Fruit fly (Drosophila melanogaster) whole organism, embryonic: ENCODE results near the gene PhKgamma.
A peak's percentile ranks its signal among the peaks of the same experiment; 100 is the strongest.

ENCODE experiments used
- Aef1 ChIP-seq: fragments of 200-800 bp; sonication (Bioruptor generic); IDR thresholded peaks from 3 replicates; pipeline ENCODE4 v1.3.6; 2022; ENCODE audit warnings: missing biosample characterization, missing genetic modification characterization
- C15 ChIP-seq: fragments of 200-800 bp; sonication (Bioruptor generic); IDR thresholded peaks from 3 replicates; pipeline ENCODE4 v1.3.6; 2022; ENCODE audit warnings: missing biosample characterization, missing genetic modification characterization
- CG10147 ChIP-seq: fragments of 200-800 bp; sonication (Bioruptor generic); optimal IDR thresholded peaks from 2 replicates; lab custom pipeline; 2019; ENCODE audit warnings: missing biosample characterization, mild to moderate bottlenecking, missing genetic modification characterization, moderate library complexity
- CG1233 ChIP-seq: fragments of 200-800 bp; sonication (Bioruptor generic); optimal IDR thresholded peaks from 4 replicates; lab custom pipeline; 2018; ENCODE audit warnings: missing biosample characterization, mild to moderate bottlenecking, missing genetic modification characterization
- CG13287 ChIP-seq: fragments of 200-800 bp; sonication (Bioruptor generic); IDR thresholded peaks from 2 replicates; pipeline ENCODE4 v1.3.6; 2022; ENCODE audit warnings: missing biosample characterization, missing genetic modification characterization; ENCODE audit not compliant: partially characterized antibody
- CG13624 ChIP-seq: fragments of 200-800 bp; sonication (Bioruptor generic); optimal IDR thresholded peaks from 2 replicates; lab custom pipeline; 2016; ENCODE audit warnings: missing biosample characterization, missing genetic modification characterization
- CG14710 ChIP-seq: fragments of 200-800 bp; sonication (Bioruptor generic); optimal IDR thresholded peaks from 3 replicates; lab custom pipeline; 2019; ENCODE audit warnings: missing biosample characterization, mild to moderate bottlenecking, missing genetic modification characterization, moderate library complexity
- CG17568 ChIP-seq: fragments of 200-800 bp; sonication (Bioruptor generic); optimal IDR thresholded peaks from 2 replicates; lab custom pipeline; 2018; ENCODE audit warnings: missing biosample characterization, mild to moderate bottlenecking, missing genetic modification characterization, moderate library complexity
- CG1832 ChIP-seq: fragments of 200-800 bp; sonication (Bioruptor generic); optimal IDR thresholded peaks from 2 replicates; lab custom pipeline; 2017; ENCODE audit warnings: missing biosample characterization, mild to moderate bottlenecking, missing genetic modification characterization, inconsistent platforms
- CG2120 ChIP-seq: fragments of 200-800 bp; sonication (Bioruptor generic); optimal IDR thresholded peaks from 3 replicates; lab custom pipeline; 2016; ENCODE audit warnings: missing biosample characterization, missing genetic modification characterization
- CG34376 ChIP-seq: fragments of 200-800 bp; sonication (Bioruptor generic); optimal IDR thresholded peaks from 2 replicates; lab custom pipeline; 2018; ENCODE audit warnings: missing biosample characterization, mild to moderate bottlenecking, missing genetic modification characterization
- CG7556 ChIP-seq: fragments of 200-800 bp; sonication (Bioruptor generic); optimal IDR thresholded peaks from 2 replicates; lab custom pipeline; 2017; ENCODE audit warnings: missing biosample characterization, mild to moderate bottlenecking, missing genetic modification characterization
- CG8290 ChIP-seq, 3 experiments: fragments of 200-800 bp; sonication (Bioruptor generic); optimal IDR thresholded peaks; 2 replicates each; lab custom pipeline; 2016 to 2019; ENCODE audit warnings: missing biosample characterization in 3 of 3, missing genetic modification characterization in 3 of 3, mild to moderate bottlenecking in 2 of 3, moderate library complexity in 1 of 3
- CG8478 ChIP-seq: fragments of >200 bp; optimal IDR thresholded peaks from 2 replicates; lab custom pipeline; 2018
- CG9609 ChIP-seq: fragments of 200-800 bp; sonication (Bioruptor generic); optimal IDR thresholded peaks from 3 replicates; lab custom pipeline; 2016; ENCODE audit warnings: missing biosample characterization, missing genetic modification characterization
- CoRest ChIP-seq: fragments of 200-800 bp; sonication (Bioruptor generic); optimal IDR thresholded peaks from 3 replicates; lab custom pipeline; 2018; ENCODE audit warnings: missing biosample characterization, mild to moderate bottlenecking, missing genetic modification characterization, moderate library complexity
- CrebB ChIP-seq: fragments of 200-800 bp; sonication (Bioruptor generic); optimal IDR thresholded peaks from 3 replicates; lab custom pipeline; 2018; ENCODE audit warnings: missing biosample characterization, mild to moderate bottlenecking, missing genetic modification characterization
- Dip3 ChIP-seq: fragments of 200-800 bp; sonication (Bioruptor generic); optimal IDR thresholded peaks from 3 replicates; lab custom pipeline; 2016; ENCODE audit warnings: missing biosample characterization, missing genetic modification characterization
- Dref ChIP-seq: fragments of 200-800 bp; sonication (Bioruptor generic); IDR thresholded peaks from 2 replicates; pipeline ENCODE4 v1.3.6; 2022; ENCODE audit warnings: missing biosample characterization, missing genetic modification characterization
- Fer1 ChIP-seq: fragments of 200-800 bp; sonication (Bioruptor generic); optimal IDR thresholded peaks from 2 replicates; lab custom pipeline; 2017; ENCODE audit warnings: missing biosample characterization, mild to moderate bottlenecking, missing genetic modification characterization
- HLHmδ ChIP-seq: fragments of 200-800 bp; sonication (Bioruptor generic); optimal IDR thresholded peaks from 2 replicates; lab custom pipeline; 2018; ENCODE audit warnings: missing biosample characterization, mild to moderate bottlenecking, missing genetic modification characterization, moderate library complexity
- Hand ChIP-seq: fragments of 200-800 bp; sonication (Bioruptor generic); optimal IDR thresholded peaks from 2 replicates; lab custom pipeline; 2017; ENCODE audit warnings: mild to moderate bottlenecking, missing biosample characterization, missing genetic modification reagents, missing genetic modification characterization
- Mad ChIP-seq: fragments of 200-800 bp; sonication (Bioruptor generic); optimal IDR thresholded peaks from 2 replicates; lab custom pipeline; 2016; ENCODE audit warnings: missing biosample characterization, missing genetic modification characterization
- Med ChIP-seq: fragments of 200-800 bp; sonication (Bioruptor generic); peaks from one replicate; lab custom pipeline; 2016; ENCODE audit warnings: missing biosample characterization, missing genetic modification characterization, mild to moderate bottlenecking, inconsistent platforms, moderate library complexity
- Nf-YB ChIP-seq: fragments of 200-800 bp; sonication (Bioruptor generic); optimal IDR thresholded peaks from 3 replicates; lab custom pipeline; 2019; ENCODE audit warnings: missing biosample characterization, mild to moderate bottlenecking, missing genetic modification characterization, moderate library complexity
- PHDP ChIP-seq: fragments of 200-800 bp; sonication (Bioruptor generic); optimal IDR thresholded peaks from 3 replicates; lab custom pipeline; 2018; ENCODE audit warnings: missing biosample characterization, mild to moderate bottlenecking, missing genetic modification characterization, moderate library complexity
- Trl ChIP-seq, 3 experiments: fragments of >200 bp in 2 of 3; fragments of 200-800 bp in 1 of 3; sonication (Bioruptor generic) in 1 of 3; optimal IDR thresholded peaks; 2 replicates in 1 of 3; 3 replicates in 2 of 3; lab custom pipeline; 2016 to 2017; ENCODE audit warnings: missing biosample characterization in 1 of 3, missing genetic modification characterization in 1 of 3
- Xrp1 ChIP-seq: fragments of 200-800 bp; sonication (Bioruptor generic); IDR thresholded peaks from 2 replicates; pipeline ENCODE4 v1.3.6; 2022; ENCODE audit warnings: missing biosample characterization, missing genetic modification characterization
- ac ChIP-seq: fragments of 200-800 bp; sonication (Bioruptor generic); optimal IDR thresholded peaks from 3 replicates; lab custom pipeline; 2017; ENCODE audit warnings: missing biosample characterization, mild to moderate bottlenecking, missing genetic modification characterization
- chn ChIP-seq: fragments of 200-800 bp; sonication (Bioruptor generic); optimal IDR thresholded peaks from 2 replicates; lab custom pipeline; 2016; ENCODE audit warnings: missing biosample characterization, missing genetic modification characterization
- crp ChIP-seq, 2 experiments: fragments of 200-800 bp; sonication (Bioruptor generic); optimal IDR thresholded peaks; 2 replicates in 1 of 2; 3 replicates in 1 of 2; lab custom pipeline; 2017; ENCODE audit warnings: missing biosample characterization in 2 of 2, missing genetic modification characterization in 2 of 2, mild to moderate bottlenecking in 1 of 2, moderate library complexity in 1 of 2
- dimm ChIP-seq: fragments of 200-800 bp; sonication (Bioruptor generic); IDR thresholded peaks from 2 replicates; pipeline ENCODE4 v1.3.6; 2022; ENCODE audit warnings: missing biosample characterization, missing genetic modification characterization
- fd3F ChIP-seq: fragments of 200-800 bp; sonication (Bioruptor generic); optimal IDR thresholded peaks from 2 replicates; lab custom pipeline; 2018; ENCODE audit warnings: missing biosample characterization, mild to moderate bottlenecking, missing genetic modification characterization, moderate library complexity
- gem ChIP-seq: fragments of 200-800 bp; sonication (Bioruptor generic); optimal IDR thresholded peaks from 2 replicates; lab custom pipeline; 2019; ENCODE audit warnings: missing biosample characterization, mild to moderate bottlenecking, missing genetic modification characterization, moderate library complexity
- grau ChIP-seq: fragments of 200-800 bp; optimal IDR thresholded peaks from 3 replicates; lab custom pipeline; 2019; ENCODE audit warnings: missing biosample characterization, mild to moderate bottlenecking, missing genetic modification characterization, moderate library complexity
- hth ChIP-seq: fragments of >200 bp; optimal IDR thresholded peaks from 2 replicates; lab custom pipeline; 2017; ENCODE audit warnings: inconsistent platforms
- inv ChIP-seq: fragments of 200-800 bp; sonication (Bioruptor generic); IDR thresholded peaks from 2 replicates; pipeline ENCODE4 v1.3.6; 2022; ENCODE audit warnings: missing biosample characterization, missing genetic modification characterization; ENCODE audit not compliant: partially characterized antibody
- kni ChIP-seq: fragments of 200-800 bp; sonication (Bioruptor generic); optimal IDR thresholded peaks from 3 replicates; lab custom pipeline; 2017; ENCODE audit warnings: mild to moderate bottlenecking, missing biosample characterization, missing genetic modification reagents, missing genetic modification characterization
- lbe ChIP-seq: fragments of 200-800 bp; sonication (Bioruptor generic); optimal IDR thresholded peaks from 2 replicates; lab custom pipeline; 2016; ENCODE audit warnings: missing biosample characterization, mild to moderate bottlenecking, missing genetic modification characterization
- mld ChIP-seq: fragments of 200-800 bp; sonication (Bioruptor generic); IDR thresholded peaks from 3 replicates; pipeline ENCODE4 v1.3.6; 2022; ENCODE audit warnings: missing biosample characterization, missing genetic modification characterization; ENCODE audit not compliant: partially characterized antibody
- nerfin-2 ChIP-seq: fragments of 200-800 bp; sonication (Bioruptor generic); IDR thresholded peaks from 2 replicates; pipeline ENCODE4 v1.3.6; 2022; ENCODE audit warnings: missing biosample characterization, missing genetic modification characterization; ENCODE audit not compliant: partially characterized antibody
- otp ChIP-seq: fragments of 200-800 bp; sonication (Bioruptor generic); IDR thresholded peaks from 3 replicates; pipeline ENCODE4, ENCODE4 v1.3.6; 2022; ENCODE audit warnings: missing biosample characterization, missing genetic modification characterization
- slp2 ChIP-seq: fragments of 200-800 bp; sonication (Bioruptor generic); optimal IDR thresholded peaks from 2 replicates; lab custom pipeline; 2016; ENCODE audit warnings: missing biosample characterization, missing genetic modification characterization
- sna ChIP-seq: fragments of 200-800 bp; sonication (Bioruptor generic); IDR thresholded peaks from 2 replicates; pipeline ENCODE4 v1.3.6; 2022; ENCODE audit warnings: missing biosample characterization, missing genetic modification characterization; ENCODE audit not compliant: partially characterized antibody
- sob ChIP-seq: fragments of 200-800 bp; sonication (Bioruptor generic); IDR thresholded peaks from 2 replicates; pipeline ENCODE4 v1.3.6; 2022; ENCODE audit warnings: missing biosample characterization, missing genetic modification characterization
- tna ChIP-seq: fragments of 200-800 bp; sonication (Bioruptor generic); IDR thresholded peaks from 2 replicates; pipeline ENCODE4 v1.3.6; 2022; ENCODE audit warnings: missing biosample characterization, missing genetic modification characterization; ENCODE audit not compliant: partially characterized antibody
- zen ChIP-seq: fragments of 200-800 bp; sonication (Bioruptor generic); optimal IDR thresholded peaks from 3 replicates; lab custom pipeline; 2018; ENCODE audit warnings: missing biosample characterization, mild to moderate bottlenecking, missing genetic modification characterization, moderate library complexity

The PhKgamma gene

DNA sequence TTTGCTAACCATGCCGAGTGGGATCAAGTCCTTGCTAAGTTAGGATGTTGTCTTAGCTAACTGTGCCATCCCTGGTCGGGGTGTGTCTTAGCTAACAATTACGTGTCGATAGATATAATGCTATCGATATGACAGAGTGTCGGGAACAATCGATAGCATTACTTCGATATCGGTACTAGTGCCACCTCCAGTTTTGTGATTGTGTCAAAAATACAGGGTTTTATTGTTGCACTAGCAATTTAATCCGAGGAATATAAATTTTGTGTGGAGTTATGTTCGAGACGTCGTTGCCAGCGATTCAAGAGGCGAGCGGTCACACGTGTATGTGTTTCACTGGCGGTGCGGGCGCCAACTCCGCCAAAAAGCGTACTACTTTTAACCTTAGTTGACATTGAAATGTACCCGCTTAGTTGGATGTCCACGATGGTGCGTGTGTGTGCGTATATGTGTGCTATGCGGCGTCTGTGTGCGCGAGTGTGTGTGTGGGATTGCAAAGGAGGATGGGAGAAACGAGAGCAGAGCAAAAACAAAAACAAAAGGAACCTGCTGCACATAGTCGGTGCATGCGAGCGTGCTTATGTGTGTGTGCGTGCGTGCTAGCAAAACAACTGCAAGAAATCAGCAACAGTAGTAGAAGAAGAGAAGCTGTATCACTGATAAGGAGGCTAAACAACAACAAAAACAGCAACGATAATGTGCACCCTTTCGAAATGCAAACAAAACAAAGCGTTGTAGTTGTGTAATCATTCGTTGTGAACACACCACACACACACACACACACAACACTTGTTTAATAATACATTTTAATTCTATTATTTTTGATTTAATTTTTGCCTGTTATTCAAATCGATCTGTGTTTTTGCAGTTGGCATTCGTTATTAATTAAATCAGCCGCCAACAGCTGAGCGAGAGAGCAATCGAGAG is at the start of gene PhKgamma:
Gene PhKgamma (plus strand): TSS at position 179 of the 924 bp plus-strand sequence.
- TF ChIP-seq CG17568 (GFP tag; lab: Kevin White, UChicago) (no peak), CG34376 (GFP tag; lab: Kevin White, UChicago) (peak; percentile 60), Dip3 (GFP tag; lab: Kevin White, UChicago) (peak; percentile 8), Xrp1 (GFP tag; lab: Robert Waterston, UW) (no peak), CG1233 (no peak), PHDP (tag; lab: Kevin White, UChicago) (peak; percentile 11), crp (GFP tag; optimal IDR thresholded peaks at IDR 0.05; lab: Kevin White, UChicago) (no peak), CG8478 (lab: Kevin White, UChicago) (peak; percentile 59), gem (tag; lab: Kevin White, UChicago) (peak; percentile 21), CoRest (peak; percentile 29), hth (lab: Kevin White, UChicago) (no peak), CG10147 (GFP tag; lab: Kevin White, UChicago) (peak; percentile 8), grau (tag; lab: Kevin White, UChicago) (peak; percentile 41), Trl (optimal IDR thresholded peaks at IDR 0.05; lab: Kevin White, UChicago) (no peak), Trl (GFP tag; optimal IDR thresholded peaks at IDR 0.05; lab: Kevin White, UChicago) (peak; percentile 11), lbe (GFP tag; lab: Kevin White, UChicago) (no peak), CrebB (peak; percentile 16), sob (peak; percentile 32; the same call in 1 of the 2 replicates), Dref (peak; percentile 98), slp2 (GFP tag; lab: Kevin White, UChicago) (no peak), CG13287 (GFP tag; lab: Robert Waterston, UW) (peak; percentile 93), tna (peak; percentile 80), CG9609 (peak; percentile 9), CG13624 (GFP tag; lab: Kevin White, UChicago) (peak; percentile 70), ac (GFP tag; lab: Kevin White, UChicago) (no peak), inv (GFP tag; lab: Robert Waterston, UW) (peak; percentile 90), CG8290 (GFP tag; optimal IDR thresholded peaks at IDR 0.05; lab: Kevin White, UChicago) (peak; percentile 64), CG8290 (tag; optimal IDR thresholded peaks at IDR 0.05; lab: Kevin White, UChicago) (peak in 1 of 2 experiments; percentile 95), Mad (GFP tag; lab: Kevin White, UChicago) (peak; percentile 19), mld (GFP tag; lab: Robert Waterston, UW) (peak; percentile 83), CG14710 (tag; lab: Kevin White, UChicago) (peak; percentile 74), CG1832 (GFP tag; lab: Kevin White, UChicago) (no peak), nerfin-2 (GFP tag; lab: Robert Waterston, UW) (peak; percentile 81), Aef1 (no peak), Hand (GFP tag; lab: Kevin White, UChicago) (peak; percentile 33), fd3F (no peak), zen (tag; lab: Kevin White, UChicago) (peak; percentile 79), chn (GFP tag; lab: Kevin White, UChicago) (no peak), Fer1 (GFP tag; lab: Kevin White, UChicago) (peak; percentile 62), sna (GFP tag; lab: Robert Waterston, UW) (peak; percentile 86), CG7556 (GFP tag; lab: Kevin White, UChicago) (peak; percentile 9), C15 (GFP tag; lab: Robert Waterston, UW) (no peak), Nf-YB (GFP tag; lab: Kevin White, UChicago) (peak; percentile 10), CG2120 (GFP tag; lab: Kevin White, UChicago) (peak; percentile 46), kni (peak; percentile 77), otp (no peak), Med (GFP tag; lab: Kevin White, UChicago) (peak; percentile 86), dimm (no peak), HLHmδ (peak; percentile 30)
